Fruit fly (Drosophila melanogaster) whole organism, prepupa: ENCODE results near the gene Vav.

Experiments
- CG10631 ChIP-seq: fragments of 200-800 bp; sonication (Bioruptor generic); optimal IDR thresholded peaks from 2 replicates; lab custom pipeline; 2016; ENCODE audit warnings: missing biosample characterization, missing genetic modification characterization
- CG10669 ChIP-seq: fragments of 200-800 bp; sonication (Bioruptor generic); optimal IDR thresholded peaks from 3 replicates; lab custom pipeline; 2018; ENCODE audit warnings: missing biosample characterization, mild to moderate bottlenecking, missing genetic modification characterization, moderate library complexity
- CG11762 ChIP-seq: fragments of 200-800 bp; sonication (Bioruptor generic); optimal IDR thresholded peaks from 3 replicates; lab custom pipeline; 2016; ENCODE audit warnings: missing biosample characterization, missing genetic modification characterization; ENCODE audit not compliant: insufficient read depth
- CG15336 ChIP-seq: fragments of 200-800 bp; sonication (Bioruptor generic); IDR thresholded peaks from 2 replicates; pipeline ENCODE4 v1.3.6; 2022; ENCODE audit warnings: missing biosample characterization, missing genetic modification characterization
- CG1621 ChIP-seq: fragments of 200-800 bp; sonication (Bioruptor generic); optimal IDR thresholded peaks from 3 replicates; lab custom pipeline; 2018; ENCODE audit warnings: missing biosample characterization, mild to moderate bottlenecking, missing genetic modification characterization
- CG16779 ChIP-seq: fragments of 200-800 bp; sonication (Bioruptor generic); optimal IDR thresholded peaks from 3 replicates; lab custom pipeline; 2017; ENCODE audit warnings: missing biosample characterization, mild to moderate bottlenecking, missing genetic modification characterization
- CG3032 ChIP-seq: fragments of 200-800 bp; optimal IDR thresholded peaks from 2 replicates; lab custom pipeline; 2019; ENCODE audit warnings: missing biosample characterization, mild to moderate bottlenecking, missing genetic modification characterization, moderate library complexity
- CG32006 ChIP-seq: fragments of 200-800 bp; sonication (Bioruptor generic); optimal IDR thresholded peaks from 3 replicates; lab custom pipeline; 2017; ENCODE audit warnings: missing biosample characterization, mild to moderate bottlenecking, missing genetic modification characterization
- CG34406 ChIP-seq: fragments of 200-800 bp; sonication (Bioruptor generic); optimal IDR thresholded peaks from 3 replicates; lab custom pipeline; 2016; ENCODE audit warnings: missing biosample characterization, missing genetic modification characterization
- CG6163 ChIP-seq: fragments of 200-800 bp; sonication (Bioruptor generic); IDR thresholded peaks from 3 replicates; pipeline ENCODE4 v1.3.6; 2022; ENCODE audit warnings: missing biosample characterization, missing genetic modification characterization
- CG6276 ChIP-seq: fragments of 200-800 bp; sonication (Bioruptor generic); optimal IDR thresholded peaks from 2 replicates; lab custom pipeline; 2017; ENCODE audit warnings: missing biosample characterization, mild to moderate bottlenecking, missing genetic modification characterization
- CG6792 ChIP-seq: fragments of 200-800 bp; sonication (Bioruptor generic); optimal IDR thresholded peaks from 3 replicates; lab custom pipeline; 2016; ENCODE audit warnings: missing biosample characterization, missing genetic modification characterization
- CG6808 ChIP-seq: fragments of 200-800 bp; sonication (Bioruptor generic); optimal IDR thresholded peaks from 3 replicates; lab custom pipeline; 2017; ENCODE audit warnings: missing biosample characterization, missing genetic modification characterization, mild to moderate bottlenecking, moderate library complexity, missing genetic modification reagents
- CG6854 ChIP-seq: fragments of 200-800 bp; sonication (Bioruptor generic); optimal IDR thresholded peaks from 2 replicates; lab custom pipeline; 2017; ENCODE audit warnings: missing biosample characterization, mild to moderate bottlenecking, missing genetic modification characterization
- CG7368 ChIP-seq: fragments of 200-800 bp; sonication (Bioruptor generic); optimal IDR thresholded peaks from 3 replicates; lab custom pipeline; 2016; ENCODE audit warnings: missing biosample characterization, missing genetic modification characterization
- CG8119 ChIP-seq: fragments of 200-800 bp; sonication (Bioruptor generic); IDR thresholded peaks from 3 replicates; pipeline ENCODE4 v1.3.6; 2022; ENCODE audit warnings: missing biosample characterization, missing genetic modification characterization
- CG9139 ChIP-seq: fragments of 200-800 bp; sonication (Bioruptor generic); optimal IDR thresholded peaks from 3 replicates; lab custom pipeline; 2017; ENCODE audit warnings: missing biosample characterization, mild to moderate bottlenecking, missing genetic modification characterization
- Eip75B ChIP-seq: fragments of 200-800 bp; sonication (Bioruptor generic); optimal IDR thresholded peaks from 3 replicates; lab custom pipeline; 2016; ENCODE audit warnings: missing biosample characterization, missing genetic modification characterization
- Eip78C ChIP-seq: fragments of 200-800 bp; sonication (Bioruptor generic); peaks from one replicate; lab custom pipeline; 2016; ENCODE audit warnings: missing biosample characterization, missing genetic modification characterization
- Eip93F ChIP-seq: fragments of 200-800 bp; sonication (Bioruptor generic); optimal IDR thresholded peaks from 2 replicates; lab custom pipeline; 2016; ENCODE audit warnings: missing biosample characterization, mild to moderate bottlenecking, missing genetic modification characterization
- Ets21C ChIP-seq: fragments of 200-800 bp; sonication (Bioruptor generic); optimal IDR thresholded peaks from 3 replicates; lab custom pipeline; 2016; ENCODE audit warnings: missing biosample characterization, missing genetic modification characterization
- Ets96B ChIP-seq: fragments of 200-800 bp; optimal IDR thresholded peaks from 2 replicates; lab custom pipeline; 2019; ENCODE audit warnings: missing biosample characterization, mild to moderate bottlenecking, missing genetic modification characterization, moderate library complexity
- Gug ChIP-seq: fragments of 200-800 bp; sonication (Bioruptor generic); IDR thresholded peaks from 2 replicates; pipeline ENCODE4 v1.3.6; 2022; ENCODE audit warnings: missing biosample characterization, missing genetic modification characterization
- Hr38 ChIP-seq: sonication (Bioruptor generic); optimal IDR thresholded peaks from 2 replicates; lab custom pipeline; 2016; ENCODE audit warnings: missing biosample characterization, missing genetic modification characterization
- Hr39 ChIP-seq: fragments of 200-800 bp; sonication (Bioruptor generic); optimal IDR thresholded peaks from 2 replicates; lab custom pipeline; 2016; ENCODE audit warnings: missing biosample characterization, missing genetic modification characterization
- Hr4 ChIP-seq: fragments of 200-800 bp; sonication (Bioruptor generic); optimal IDR thresholded peaks from 3 replicates; lab custom pipeline; 2016; ENCODE audit warnings: missing biosample characterization, missing genetic modification characterization
- Lpt ChIP-seq: fragments of 200-800 bp; sonication (Bioruptor generic); optimal IDR thresholded peaks from 3 replicates; lab custom pipeline; 2016; ENCODE audit warnings: missing biosample characterization, missing genetic modification characterization
- Met ChIP-seq: fragments of 200-800 bp; sonication (Bioruptor generic); optimal IDR thresholded peaks from 3 replicates; lab custom pipeline; 2016; ENCODE audit warnings: missing biosample characterization, missing genetic modification characterization
- Smox ChIP-seq: fragments of 200-800 bp; sonication (Bioruptor generic); optimal IDR thresholded peaks from 3 replicates; lab custom pipeline; 2016; ENCODE audit warnings: missing biosample characterization, missing genetic modification characterization
- Sox14 ChIP-seq: fragments of 200-800 bp; sonication (Bioruptor generic); optimal IDR thresholded peaks from 3 replicates; lab custom pipeline; 2016; ENCODE audit warnings: missing biosample characterization, missing genetic modification characterization
- Sox15 ChIP-seq: fragments of 200-800 bp; sonication (Bioruptor generic); optimal IDR thresholded peaks from 3 replicates; lab custom pipeline; 2016; ENCODE audit warnings: missing biosample characterization, missing genetic modification characterization
- achi ChIP-seq: fragments of 200-800 bp; sonication (Bioruptor generic); optimal IDR thresholded peaks from 3 replicates; lab custom pipeline; 2016; ENCODE audit warnings: missing biosample characterization, missing genetic modification characterization
- acj6 ChIP-seq: fragments of 200-800 bp; sonication (Bioruptor generic); optimal IDR thresholded peaks from 3 replicates; lab custom pipeline; 2016; ENCODE audit warnings: missing biosample characterization, missing genetic modification characterization
- cyc ChIP-seq: fragments of 200-800 bp; sonication (Bioruptor generic); optimal IDR thresholded peaks from 3 replicates; lab custom pipeline; 2016; ENCODE audit warnings: missing biosample characterization, missing genetic modification characterization
- dac ChIP-seq: fragments of 200-800 bp; sonication (Bioruptor generic); optimal IDR thresholded peaks from 2 replicates; lab custom pipeline; 2017; ENCODE audit warnings: missing biosample characterization, mild to moderate bottlenecking, missing genetic modification characterization
- dsx ChIP-seq: fragments of 200-800 bp; optimal IDR thresholded peaks from 3 replicates; lab custom pipeline; 2019; ENCODE audit warnings: missing biosample characterization, mild to moderate bottlenecking, missing genetic modification characterization, moderate library complexity; ENCODE audit not compliant: poor library complexity, severe bottlenecking
- fd59A ChIP-seq: fragments of 200-800 bp; sonication (Bioruptor generic); optimal IDR thresholded peaks from 2 replicates; lab custom pipeline; 2017; ENCODE audit warnings: missing biosample characterization, mild to moderate bottlenecking, missing genetic modification characterization, missing genetic modification reagents
- fd85E ChIP-seq: fragments of 200-800 bp; sonication (Bioruptor generic); optimal IDR thresholded peaks from 3 replicates; lab custom pipeline; 2016; ENCODE audit warnings: missing biosample characterization, missing genetic modification characterization
- fkh ChIP-seq: fragments of 200-800 bp; sonication (Bioruptor generic); optimal IDR thresholded peaks from 3 replicates; lab custom pipeline; 2017; ENCODE audit warnings: missing biosample characterization, mild to moderate bottlenecking, missing genetic modification characterization, moderate library complexity
- lz ChIP-seq: fragments of 200-800 bp; sonication (Bioruptor generic); optimal IDR thresholded peaks from 3 replicates; lab custom pipeline; 2016; ENCODE audit warnings: missing biosample characterization, missing genetic modification characterization
- net ChIP-seq: fragments of 200-800 bp; sonication (Bioruptor generic); optimal IDR thresholded peaks from 3 replicates; lab custom pipeline; 2016; ENCODE audit warnings: missing biosample characterization, missing genetic modification characterization
- pdm3 ChIP-seq: fragments of 200-800 bp; sonication (Bioruptor generic); optimal IDR thresholded peaks from 3 replicates; lab custom pipeline; 2016; ENCODE audit warnings: missing biosample characterization, missing genetic modification characterization
- salr ChIP-seq, 2 experiments: fragments of 200-800 bp; sonication (Bioruptor generic); optimal IDR thresholded peaks; 3 replicates each; lab custom pipeline; 2016 to 2018; ENCODE audit warnings: missing biosample characterization in 2 of 2, missing genetic modification characterization in 2 of 2, mild to moderate bottlenecking in 1 of 2
- spab ChIP-seq: fragments of 200-800 bp; sonication (Bioruptor generic); optimal IDR thresholded peaks from 2 replicates; lab custom pipeline; 2017; ENCODE audit warnings: missing biosample characterization, mild to moderate bottlenecking, missing genetic modification characterization, missing genetic modification reagents
- ss ChIP-seq, 2 experiments: fragments of 200-800 bp; sonication (Bioruptor generic); optimal IDR thresholded peaks; 2 replicates in 1 of 2; 3 replicates in 1 of 2; lab custom pipeline; 2017 to 2018; ENCODE audit warnings: mild to moderate bottlenecking in 2 of 2, missing biosample characterization in 2 of 2, missing genetic modification characterization in 2 of 2, moderate library complexity in 1 of 2
- topi ChIP-seq: fragments of 200-800 bp; sonication (Bioruptor generic); optimal IDR thresholded peaks from 3 replicates; lab custom pipeline; 2016; ENCODE audit warnings: missing biosample characterization, missing genetic modification characterization
- vri ChIP-seq: fragments of 200-800 bp; sonication (Bioruptor generic); optimal IDR thresholded peaks from 3 replicates; lab custom pipeline; 2016; ENCODE audit warnings: missing biosample characterization, mild to moderate bottlenecking, missing genetic modification characterization

Gene Vav

dm6 chrX:19224580-19225303 is 36.9 kb upstream of the Vav start (continued):
- TF ChIP-seq Hr4 (GFP tag; lab: Kevin White, UChicago): peak; percentile 37
- peak; percentile 56 for TF ChIP-seq Ets96B (tag; lab: Kevin White, UChicago)
- peak; percentile 74 for TF ChIP-seq CG6808 (GFP tag; lab: Kevin White, UChicago)
- peak; percentile 34 for TF ChIP-seq CG6792 (GFP tag; lab: Kevin White, UChicago)
- no peak for TF ChIP-seq Hr39 (GFP tag; lab: Kevin White, UChicago)
- TF ChIP-seq CG6276 (GFP tag; lab: Kevin White, UChicago): peak; percentile 62
- peak; percentile 46 for TF ChIP-seq CG15336 (GFP tag; lab: Robert Waterston, UW)
- TF ChIP-seq CG7368: no peak
- no peak for TF ChIP-seq Sox15 (GFP tag; lab: Kevin White, UChicago)
- peak; percentile 37 for TF ChIP-seq pdm3 (GFP tag; lab: Kevin White, UChicago)
- TF ChIP-seq CG3032 (tag; lab: Kevin White, UChicago): peak; percentile 65
- peak; percentile 71 for TF ChIP-seq CG34406
- peak; percentile 7 for TF ChIP-seq dsx (GFP tag; lab: Kevin White, UChicago)
- TF ChIP-seq CG11762 (GFP tag; lab: Kevin White, UChicago): peak; percentile 32
- peak; percentile 33 for TF ChIP-seq Lpt (GFP tag; lab: Kevin White, UChicago)
- no peak for TF ChIP-seq Ets21C (GFP tag; lab: Kevin White, UChicago)
- TF ChIP-seq ss (GFP tag; optimal IDR thresholded peaks at IDR 0.05; lab: Kevin White, UChicago): peak in 1 of 2 experiments; percentile 70
- no peak for TF ChIP-seq CG6854 (GFP tag; lab: Kevin White, UChicago)
- TF ChIP-seq cyc (GFP tag; lab: Kevin White, UChicago): no peak
- peak; percentile 85 for TF ChIP-seq CG32006 (GFP tag; lab: Kevin White, UChicago)
- peak; percentile 41 for TF ChIP-seq topi (GFP tag; lab: Kevin White, UChicago)
- TF ChIP-seq Sox14 (GFP tag; lab: Kevin White, UChicago): no peak
- TF ChIP-seq Eip93F (GFP tag; lab: Kevin White, UChicago): no peak
- TF ChIP-seq Eip75B (GFP tag; lab: Kevin White, UChicago): peak; percentile 37
- peak; percentile 89 for TF ChIP-seq Eip78C (GFP tag; lab: Kevin White, UChicago)

- TF ChIP-seq achi (GFP tag; lab: Kevin White, UChicago) (no peak), cyc (GFP tag; lab: Kevin White, UChicago) (no peak), CG3032 (tag; lab: Kevin White, UChicago) (peak; percentile 11), CG10669 (GFP tag; lab: Kevin White, UChicago) (no peak), CG16779 (no peak), spab (peak; percentile 28), lz (GFP tag; lab: Kevin White, UChicago) (no peak), Smox (GFP tag; lab: Kevin White, UChicago) (no peak), CG6276 (GFP tag; lab: Kevin White, UChicago) (no peak), CG1621 (tag; lab: Kevin White, UChicago) (peak; percentile 63), Sox15 (GFP tag; lab: Kevin White, UChicago) (no peak), Lpt (GFP tag; lab: Kevin White, UChicago) (no peak), CG34406 (no peak), topi (GFP tag; lab: Kevin White, UChicago) (no peak), Gug (GFP tag; lab: Robert Waterston, UW) (no peak; the same call in 1 of the 2 replicates), fd59A (no peak), Met (GFP tag; lab: Kevin White, UChicago) (no peak), dac (GFP tag; lab: Kevin White, UChicago) (no peak), CG7368 (no peak), CG8119 (GFP tag; lab: Robert Waterston, UW) (0 out of 3 replicates have a peak, but pooled peaks have one; percentile 4), CG6792 (GFP tag; lab: Kevin White, UChicago) (no peak), vri (GFP tag; lab: Kevin White, UChicago) (no peak), Eip93F (GFP tag; lab: Kevin White, UChicago) (no peak), Eip75B (GFP tag; lab: Kevin White, UChicago) (no peak), ss (GFP tag; optimal IDR thresholded peaks at IDR 0.05; lab: Kevin White, UChicago) (peak in 1 of 2 experiments; percentile 57), fd85E (GFP tag; lab: Kevin White, UChicago) (no peak), acj6 (GFP tag; lab: Kevin White, UChicago) (no peak), net (GFP tag; lab: Kevin White, UChicago) (no peak), salr (GFP tag; optimal IDR thresholded peaks at IDR 0.05; lab: Kevin White, UChicago) (no peak), fkh (GFP tag; lab: Kevin White, UChicago) (no peak), CG10631 (no peak), CG9139 (GFP tag; lab: Kevin White, UChicago) (no peak), CG6163 (GFP tag; lab: Robert Waterston, UW) (0 out of 3 replicates have a peak, but pooled peaks have one; percentile 36), Hr38 (GFP tag; lab: Kevin White, UChicago) (no peak), Hr4 (GFP tag; lab: Kevin White, UChicago) (no peak)
Measured at dm6 chrX:19225304-19225640, 36.3 kb upstream of the Vav start.
